Worm (Caenorhabditis elegans) whole organism, young adult: Measurements from ENCODE around the gene polk-1.

Experiments
- ccch-3 ChIP-seq: fragments of 200-800 bp; sonication (Bioruptor generic); optimal IDR thresholded peaks from 2 replicates; lab custom pipeline; 2018; ENCODE audit warnings: mild to moderate bottlenecking, missing genetic modification characterization, missing compliant biosample characterization
- madf-8 ChIP-seq: fragments of 200-800 bp; sonication (Bioruptor generic); conservative IDR thresholded peaks from 2 replicates; pipeline ENCODE4 v1.3.6; 2022; ENCODE audit warnings: missing genetic modification reagents, missing genetic modification characterization, missing compliant biosample characterization

- TF ChIP-seq madf-8 (GFP tag; lab: Robert Waterston, UW) (no peak), ccch-3 (GFP tag; lab: Kevin White, UChicago) (no peak)
Observed at ce11 chrIII:8621002-8621401, 7.4 kb downstream of the polk-1 start.
